Fruit fly (Drosophila melanogaster) Kc167 (cell line): Measurements from ENCODE around the gene rost.

Experiments used
- insv ChIP-seq: fragments of >200 bp; optimal IDR thresholded peaks from 3 replicates; lab custom pipeline; 2018; ENCODE audit warnings: missing external identifiers
- psq ChIP-seq: fragments of >200 bp; optimal IDR thresholded peaks from 2 replicates; lab custom pipeline; 2017; ENCODE audit warnings: missing external identifiers

- TF ChIP-seq psq (lab: Kevin White, UChicago) = no peak
- TF ChIP-seq insv = no peak
These were observed 48.7 kb downstream of the rost start for dm6 chr2L:8940680-8941079.
